Fruit fly (Drosophila melanogaster) whole organism, embryonic: ENCODE data around the gene Sym.
A peak's percentile ranks its signal among the peaks of the same experiment; 100 is the strongest.

Experiments used
- CG10462 ChIP-seq: fragments of 200-800 bp; sonication (Bioruptor generic); optimal IDR thresholded peaks from 2 replicates; lab custom pipeline; 2016; ENCODE audit warnings: missing biosample characterization, missing genetic modification characterization
- CG10959 ChIP-seq: fragments of 200-800 bp; sonication (Bioruptor generic); IDR thresholded peaks from 2 replicates; pipeline ENCODE4 v1.3.6; 2022; ENCODE audit warnings: missing biosample characterization, missing genetic modification characterization
- CG14441 ChIP-seq: fragments of 200-800 bp; sonication (Bioruptor generic); IDR thresholded peaks from 2 replicates; pipeline ENCODE4 v1.3.6; 2022; ENCODE audit warnings: missing biosample characterization, missing genetic modification characterization
- CG15601 ChIP-seq: fragments of 200-800 bp; sonication (Bioruptor generic); optimal IDR thresholded peaks from 3 replicates; lab custom pipeline; 2019; ENCODE audit warnings: missing biosample characterization, mild to moderate bottlenecking, missing genetic modification characterization, moderate library complexity
- CG17612 ChIP-seq: fragments of 200-800 bp; sonication (Bioruptor generic); IDR thresholded peaks from 2 replicates; pipeline ENCODE4 v1.3.6; 2022; ENCODE audit warnings: missing biosample characterization, missing genetic modification characterization
- CG1832 ChIP-seq: fragments of 200-800 bp; sonication (Bioruptor generic); optimal IDR thresholded peaks from 2 replicates; lab custom pipeline; 2017; ENCODE audit warnings: missing biosample characterization, mild to moderate bottlenecking, missing genetic modification characterization, inconsistent platforms
- CG18764 ChIP-seq: fragments of 200-800 bp; sonication (Bioruptor generic); optimal IDR thresholded peaks from 3 replicates; lab custom pipeline; 2016; ENCODE audit warnings: missing biosample characterization, missing genetic modification characterization
- CG33213 ChIP-seq: fragments of 200-800 bp; sonication (Bioruptor generic); optimal IDR thresholded peaks from 3 replicates; lab custom pipeline; 2016; ENCODE audit warnings: missing biosample characterization, missing genetic modification characterization
- CG34422 ChIP-seq: fragments of 200-800 bp; sonication (Bioruptor generic); IDR thresholded peaks from 3 replicates; pipeline ENCODE4 v1.3.6; 2022; ENCODE audit warnings: missing biosample characterization, missing genetic modification characterization
- CG43689 ChIP-seq: fragments of 200-800 bp; sonication (Bioruptor generic); IDR thresholded peaks from 2 replicates; pipeline ENCODE4 v1.3.6; 2022; ENCODE audit warnings: missing biosample characterization, missing genetic modification characterization
- CG4617 ChIP-seq: fragments of 200-800 bp; sonication (Bioruptor generic); optimal IDR thresholded peaks from 3 replicates; lab custom pipeline; 2016; ENCODE audit warnings: missing biosample characterization, missing genetic modification characterization, borderline replicate concordance
- CG7987 ChIP-seq: fragments of 200-800 bp; sonication (Bioruptor generic); optimal IDR thresholded peaks from 2 replicates; lab custom pipeline; 2018; ENCODE audit warnings: missing biosample characterization, mild to moderate bottlenecking, missing genetic modification characterization, moderate library complexity
- CG8388 ChIP-seq: fragments of 200-800 bp; sonication (Bioruptor generic); optimal IDR thresholded peaks from 2 replicates; lab custom pipeline; 2019; ENCODE audit warnings: missing biosample characterization, mild to moderate bottlenecking, missing genetic modification characterization, moderate library complexity
- D ChIP-seq, 2 experiments: fragments of 200-800 bp in 1 of 2; fragments of >200 bp in 1 of 2; sonication (Bioruptor generic) in 1 of 2; optimal IDR thresholded peaks; 2 replicates in 1 of 2; 3 replicates in 1 of 2; lab custom pipeline; 2017; ENCODE audit warnings: mild to moderate bottlenecking in 1 of 2, missing biosample characterization in 1 of 2, missing genetic modification characterization in 1 of 2, missing genetic modification reagents in 1 of 2
- Ets65A ChIP-seq: fragments of 200-800 bp; sonication (Bioruptor generic); peaks from one replicate; lab custom pipeline; 2016; ENCODE audit warnings: missing biosample characterization, missing genetic modification characterization
- Hey ChIP-seq: fragments of 200-800 bp; sonication (Bioruptor generic); optimal IDR thresholded peaks from 3 replicates; lab custom pipeline; 2018; ENCODE audit warnings: missing biosample characterization, mild to moderate bottlenecking, missing genetic modification characterization
- Kr ChIP-seq: fragments of 200-800 bp; sonication (Bioruptor generic); optimal IDR thresholded peaks from 2 replicates; lab custom pipeline; 2017; ENCODE audit warnings: missing biosample characterization, mild to moderate bottlenecking, missing genetic modification characterization
- Nf-YB ChIP-seq: fragments of 200-800 bp; sonication (Bioruptor generic); optimal IDR thresholded peaks from 3 replicates; lab custom pipeline; 2019; ENCODE audit warnings: missing biosample characterization, mild to moderate bottlenecking, missing genetic modification characterization, moderate library complexity
- Nf-YC ChIP-seq: fragments of 200-800 bp; optimal IDR thresholded peaks from 3 replicates; lab custom pipeline; 2019; ENCODE audit warnings: missing biosample characterization, mild to moderate bottlenecking, missing genetic modification characterization, moderate library complexity
- Oaz ChIP-seq: fragments of 200-800 bp; sonication (Bioruptor generic); IDR thresholded peaks from 2 replicates; pipeline ENCODE4 v1.3.6; 2022; ENCODE audit warnings: missing biosample characterization, missing genetic modification characterization
- Trl ChIP-seq, 3 experiments: fragments of >200 bp in 2 of 3; fragments of 200-800 bp in 1 of 3; sonication (Bioruptor generic) in 1 of 3; optimal IDR thresholded peaks; 2 replicates in 1 of 3; 3 replicates in 2 of 3; lab custom pipeline; 2016 to 2017; ENCODE audit warnings: missing biosample characterization in 1 of 3, missing genetic modification characterization in 1 of 3
- bab2 ChIP-seq: fragments of 200-800 bp; sonication (Bioruptor generic); optimal IDR thresholded peaks from 2 replicates; lab custom pipeline; 2016; ENCODE audit warnings: missing biosample characterization, missing genetic modification characterization
- bcd ChIP-seq: fragments of 200-800 bp; sonication (Bioruptor generic); optimal IDR thresholded peaks from 2 replicates; lab custom pipeline; 2017; ENCODE audit warnings: missing biosample characterization, mild to moderate bottlenecking, missing genetic modification characterization
- cas ChIP-seq: fragments of 200-800 bp; sonication (Bioruptor generic); IDR thresholded peaks from 2 replicates; pipeline ENCODE4 v1.3.6; 2022; ENCODE audit warnings: missing biosample characterization, missing genetic modification characterization
- gsb-n ChIP-seq: fragments of 200-800 bp; sonication (Bioruptor generic); optimal IDR thresholded peaks from 3 replicates; lab custom pipeline; 2018; ENCODE audit warnings: missing biosample characterization, mild to moderate bottlenecking, missing genetic modification characterization
- ham ChIP-seq: fragments of 200-800 bp; sonication (Bioruptor generic); IDR thresholded peaks from 2 replicates; pipeline ENCODE4 v1.3.6; 2022; ENCODE audit warnings: missing biosample characterization, missing genetic modification characterization
- lov ChIP-seq, 2 experiments: fragments of 200-800 bp in 1 of 2; fragments of >200 bp in 1 of 2; sonication (Bioruptor generic) in 1 of 2; IDR thresholded peaks in 1 of 2; optimal IDR thresholded peaks in 1 of 2; 2 replicates in 1 of 2; 3 replicates in 1 of 2; pipeline versions ENCODE4 v1.3.6 to Lab custom; 2017 to 2022; ENCODE audit warnings: missing biosample characterization in 1 of 2, missing genetic modification characterization in 1 of 2
- nerfin-1 ChIP-seq: fragments of 200-800 bp; sonication (Bioruptor generic); optimal IDR thresholded peaks from 3 replicates; lab custom pipeline; 2019; ENCODE audit warnings: missing biosample characterization, mild to moderate bottlenecking, missing genetic modification characterization, moderate library complexity
- oc ChIP-seq: fragments of 200-800 bp; sonication (Bioruptor generic); optimal IDR thresholded peaks from 2 replicates; lab custom pipeline; 2018; ENCODE audit warnings: missing biosample characterization, mild to moderate bottlenecking, missing genetic modification characterization, moderate library complexity
- phol ChIP-seq: fragments of 200-800 bp; sonication (Bioruptor generic); optimal IDR thresholded peaks from 3 replicates; lab custom pipeline; 2018; ENCODE audit warnings: missing biosample characterization, mild to moderate bottlenecking, missing genetic modification characterization, moderate library complexity
- pros ChIP-seq: fragments of 200-800 bp; sonication (Bioruptor generic); optimal IDR thresholded peaks from 3 replicates; lab custom pipeline; 2019; ENCODE audit warnings: missing biosample characterization, mild to moderate bottlenecking, missing genetic modification characterization, moderate library complexity
- pum ChIP-seq: fragments of 200-800 bp; sonication (Bioruptor generic); optimal IDR thresholded peaks from 2 replicates; lab custom pipeline; 2016; ENCODE audit warnings: missing biosample characterization, missing genetic modification characterization
- sens ChIP-seq: fragments of 200-800 bp; sonication (Bioruptor generic); peaks from one replicate; lab custom pipeline; 2016; ENCODE audit warnings: missing biosample characterization, missing genetic modification characterization
- seq ChIP-seq: fragments of 200-800 bp; sonication (Bioruptor generic); IDR thresholded peaks from 2 replicates; pipeline ENCODE4 v1.3.6; 2022; ENCODE audit warnings: missing biosample characterization, missing genetic modification characterization
- sob ChIP-seq: fragments of 200-800 bp; sonication (Bioruptor generic); IDR thresholded peaks from 2 replicates; pipeline ENCODE4 v1.3.6; 2022; ENCODE audit warnings: missing biosample characterization, missing genetic modification characterization
- stwl ChIP-seq: fragments of 200-800 bp; sonication (Bioruptor generic); optimal IDR thresholded peaks from 3 replicates; lab custom pipeline; 2018; ENCODE audit warnings: missing biosample characterization, mild to moderate bottlenecking, missing genetic modification characterization, moderate library complexity
- sug ChIP-seq: fragments of 200-800 bp; optimal IDR thresholded peaks from 2 replicates; lab custom pipeline; 2019; ENCODE audit warnings: missing biosample characterization, mild to moderate bottlenecking, missing genetic modification characterization, moderate library complexity
- tll ChIP-seq, 2 experiments: fragments of 200-800 bp in 1 of 2; fragments of >200 bp in 1 of 2; sonication (Bioruptor generic) in 1 of 2; optimal IDR thresholded peaks; 2 replicates each; lab custom pipeline; 2017 to 2019; ENCODE audit warnings: missing biosample characterization in 2 of 2, missing genetic modification characterization in 2 of 2, mild to moderate bottlenecking in 1 of 2, moderate library complexity in 1 of 2
- twi ChIP-seq: fragments of 200-800 bp; optimal IDR thresholded peaks from 2 replicates; lab custom pipeline; 2019; ENCODE audit warnings: missing biosample characterization, mild to moderate bottlenecking, missing genetic modification characterization, moderate library complexity
- unpg ChIP-seq: fragments of 200-800 bp; sonication (Bioruptor generic); optimal IDR thresholded peaks from 3 replicates; lab custom pipeline; 2018; ENCODE audit warnings: missing biosample characterization, mild to moderate bottlenecking, missing genetic modification characterization, moderate library complexity
- usp ChIP-seq: fragments of >200 bp; optimal IDR thresholded peaks from 2 replicates; lab custom pipeline; 2017; ENCODE audit warnings: missing biosample characterization, missing genetic modification characterization
- wdn ChIP-seq: fragments of 200-800 bp; sonication (Bioruptor generic); IDR thresholded peaks from 2 replicates; pipeline ENCODE4 v1.3.6; 2022; ENCODE audit warnings: missing biosample characterization, missing genetic modification characterization
- z ChIP-seq: fragments of 200-800 bp; sonication (Bioruptor generic); IDR thresholded peaks from 3 replicates; pipeline ENCODE4 v1.3.6; 2022; ENCODE audit warnings: missing biosample characterization, missing genetic modification characterization

Sym gene

dm6 chr3R:5733181-5733580 lies 9.1 kb downstream of the Sym start, which contains the start of gene CG1239 (continued):
- TF ChIP-seq sug (tag; lab: Kevin White, UChicago) (no peak), sens (GFP tag; lab: Kevin White, UChicago) (peak; percentile 76), z (no peak), CG15601 (peak; percentile 14), CG34422 (no peak), phol (tag; lab: Kevin White, UChicago) (peak; percentile 9), bcd (GFP tag; lab: Kevin White, UChicago) (no peak), sob (GFP tag; lab: Robert Waterston, UW) (no peak), CG7987 (GFP tag; lab: Kevin White, UChicago) (no peak)

dm6 chr3R:5727724-5728365 lies 14.4 kb downstream of the Sym start:
- TF ChIP-seq Ets65A (GFP tag; lab: Kevin White, UChicago) (peak; percentile 78), twi (tag; lab: Kevin White, UChicago) (peak; percentile 58), tll (GFP tag; optimal IDR thresholded peaks at IDR 0.05; lab: Kevin White, UChicago) (peak in 1 of 2 experiments; percentile 95), gsb-n (peak; percentile 41), Oaz (GFP tag; lab: Robert Waterston, UW) (0 out of 2 replicates have a peak, but pooled peaks have one; percentile 7), Kr (GFP tag; lab: Kevin White, UChicago) (peak; percentile 67), Hey (tag; lab: Kevin White, UChicago) (peak; percentile 54), CG18764 (GFP tag; lab: Kevin White, UChicago) (no peak), D (optimal IDR thresholded peaks at IDR 0.05; lab: Kevin White, UChicago) (peak; percentile 75), D (GFP tag; optimal IDR thresholded peaks at IDR 0.05; lab: Kevin White, UChicago) (no peak), bcd (GFP tag; lab: Kevin White, UChicago) (no peak)

dm6 chr3R:5723122-5723521 lies 19.2 kb downstream of the Sym start:
- TF ChIP-seq cas (GFP tag; lab: Robert Waterston, UW) (no peak), oc (tag; lab: Kevin White, UChicago) (peak; percentile 50), pros (peak; percentile 57)

- peak; percentile 93 for TF ChIP-seq Nf-YB (GFP tag; lab: Kevin White, UChicago)
- TF ChIP-seq CG10462 (GFP tag; lab: Kevin White, UChicago) = no peak
- no peak for TF ChIP-seq CG1832 (GFP tag; lab: Kevin White, UChicago)
- no peak for TF ChIP-seq CG18764 (GFP tag; lab: Kevin White, UChicago)
- TF ChIP-seq usp (GFP tag; lab: Kevin White, UChicago) = no peak
- no peak for TF ChIP-seq CG14441
- no peak for TF ChIP-seq ham (GFP tag; lab: Robert Waterston, UW)
- no peak for TF ChIP-seq unpg (GFP tag; lab: Kevin White, UChicago)
- no peak for TF ChIP-seq bab2 (GFP tag; lab: Kevin White, UChicago)
- no peak for TF ChIP-seq CG33213
- TF ChIP-seq wdn = no peak
- peak; percentile 57; the same call in 1 of the 2 replicates for TF ChIP-seq seq (GFP tag; lab: Robert Waterston, UW)
- no peak for TF ChIP-seq CG17612
- TF ChIP-seq CG8388 (GFP tag; lab: Kevin White, UChicago) = no peak
- no peak for TF ChIP-seq sug (tag; lab: Kevin White, UChicago)
- peak; percentile 21 for TF ChIP-seq pros
- TF ChIP-seq stwl (tag; lab: Kevin White, UChicago) = no peak
- no peak for TF ChIP-seq pum (GFP tag; lab: Kevin White, UChicago)
- TF ChIP-seq CG4617 (GFP tag; lab: Kevin White, UChicago) = no peak
- TF ChIP-seq nerfin-1 (tag; lab: Kevin White, UChicago) = peak; percentile 98
- TF ChIP-seq CG43689 (GFP tag; lab: Robert Waterston, UW) = no peak
- peak; percentile 86 for TF ChIP-seq Nf-YC (tag; lab: Kevin White, UChicago)
- TF ChIP-seq lov (optimal IDR thresholded peaks at IDR 0.05; lab: Kevin White, UChicago) = no peak
- TF ChIP-seq lov (GFP tag; IDR thresholded peaks at IDR 0.05; lab: Robert Waterston, UW) = no peak
- TF ChIP-seq CG10959 = no peak
- peak in 1 of 2 experiments; percentile 41 for TF ChIP-seq Trl (optimal IDR thresholded peaks at IDR 0.05; lab: Kevin White, UChicago)
- no peak for TF ChIP-seq Trl (GFP tag; optimal IDR thresholded peaks at IDR 0.05; lab: Kevin White, UChicago)
These were observed 25.4 kb downstream of the Sym start, which contains the start of gene cas for dm6 chr3R:5716755-5717309. Gene cas (minus strand): TSS chr3R:5716805.
